Worm (Caenorhabditis elegans): ENCODE results near the gene srw-95.

- TF ChIP-seq dao-5 (tag; optimal IDR thresholded peaks at IDR 0.05) (no peak), W03F9.2 (tag; optimal IDR thresholded peaks at IDR 0.05) (no peak)
Measured at ce11 chrIV:4763844-4764243, 48.0 kb upstream of the srw-95 start, which contains the start of gene Y17G9B.2.

All from whole organism, L4/young adult.